Worm (Caenorhabditis elegans): ENCODE results near the gene D1086.9.

The D1086.9 gene

ce11 chrV:14079501-14079900 lies 24.6 kb upstream of the D1086.9 start, which contains the start of gene D1086.6:
TSS of gene D1086.6 (plus strand) at chrV:14079801.
- TF ChIP-seq crh-2 (tag; optimal IDR thresholded peaks at IDR 0.05) (no peak), mdl-1 (tag; optimal IDR thresholded peaks at IDR 0.05) (no peak), egl-27 (tag; optimal IDR thresholded peaks at IDR 0.05) (no peak), dmd-4 (tag; optimal IDR thresholded peaks at IDR 0.05) (no peak), zag-1 (tag; optimal IDR thresholded peaks at IDR 0.05) (no peak), ztf-1 (GFP tag; conservative IDR thresholded peaks at IDR 0.05) (no peak), unc-62 (GFP tag; optimal IDR thresholded peaks at IDR 0.05) (no peak), elt-1 (tag; optimal IDR thresholded peaks at IDR 0.05) (no peak), mbf-1 (tag; optimal IDR thresholded peaks at IDR 0.05) (no peak), R02D3.7 (tag; optimal IDR thresholded peaks at IDR 0.05) (no peak), blmp-1 (tag; optimal IDR thresholded peaks at IDR 0.05; ENCODE audit: insufficient read depth) (no peak), mab-5 (tag; optimal IDR thresholded peaks at IDR 0.05) (no peak), nhr-237 (tag; optimal IDR thresholded peaks at IDR 0.05) (no peak), ceh-16 (tag; optimal IDR thresholded peaks at IDR 0.05) (no peak), ceh-82 (tag; optimal IDR thresholded peaks at IDR 0.05) (no peak), lin-39 (tag; optimal IDR thresholded peaks at IDR 0.05) (no peak)

- TF ChIP-seq gmeb-1 (tag; optimal IDR thresholded peaks at IDR 0.05) = no peak
- no peak for TF ChIP-seq zag-1 (tag; optimal IDR thresholded peaks at IDR 0.05)
- no peak for TF ChIP-seq lin-11 (tag; optimal IDR thresholded peaks at IDR 0.05)
- no peak for TF ChIP-seq sem-4 (tag; optimal IDR thresholded peaks at IDR 0.05)
- no peak for TF ChIP-seq dmd-4 (tag; optimal IDR thresholded peaks at IDR 0.05)
- no peak for TF ChIP-seq Y55F3AM.14 (GFP tag; optimal IDR thresholded peaks at IDR 0.05)
- TF ChIP-seq nhr-237 (tag; optimal IDR thresholded peaks at IDR 0.05) = no peak
- TF ChIP-seq unc-62 (GFP tag; optimal IDR thresholded peaks at IDR 0.05) = no peak
- TF ChIP-seq snpc-4 (tag; optimal IDR thresholded peaks at IDR 0.05) = no peak
- TF ChIP-seq lsy-2 (tag; optimal IDR thresholded peaks at IDR 0.05) = no peak
- TF ChIP-seq ceh-16 (tag; optimal IDR thresholded peaks at IDR 0.05) = no peak
- no peak for TF ChIP-seq blmp-1 (tag; optimal IDR thresholded peaks at IDR 0.05; ENCODE audit: insufficient read depth)
- TF ChIP-seq ztf-11 (tag; optimal IDR thresholded peaks at IDR 0.05) = no peak
- TF ChIP-seq aly-2 (tag; optimal IDR thresholded peaks at IDR 0.05) = no peak
Observed at ce11 chrV:14082453-14082852, 21.6 kb upstream of the D1086.9 start, which contains the start of gene D1086.10. TSS of gene D1086.10 (plus strand) at chrV:14082753.

- TF ChIP-seq snpc-4 (tag; optimal IDR thresholded peaks at IDR 0.05) (no peak), sem-4 (tag; optimal IDR thresholded peaks at IDR 0.05) (no peak), mdl-1 (tag; optimal IDR thresholded peaks at IDR 0.05) (no peak), Y55F3AM.14 (GFP tag; optimal IDR thresholded peaks at IDR 0.05) (no peak), R02D3.7 (tag; optimal IDR thresholded peaks at IDR 0.05) (no peak)
Observed at ce11 chrV:14083970-14084369, 20.1 kb upstream of the D1086.9 start, which contains the start of gene D1086.7. TSS of gene D1086.7 (plus strand) at chrV:14084270.

- TF ChIP-seq egl-27 (tag; optimal IDR thresholded peaks at IDR 0.05) (no peak), peb-1 (tag; optimal IDR thresholded peaks at IDR 0.05) (no peak), nhr-12 (tag; optimal IDR thresholded peaks at IDR 0.05) (no peak), ceh-82 (tag; optimal IDR thresholded peaks at IDR 0.05) (no peak), gmeb-1 (tag; optimal IDR thresholded peaks at IDR 0.05) (no peak), ztf-1 (GFP tag; conservative IDR thresholded peaks at IDR 0.05) (no peak), elt-3 (tag; optimal IDR thresholded peaks at IDR 0.05) (no peak), nhr-23 (tag; optimal IDR thresholded peaks at IDR 0.05) (no peak), ama-1 (optimal IDR thresholded peaks at IDR 0.05) (no peak), dmd-4 (tag; optimal IDR thresholded peaks at IDR 0.05) (no peak), mdl-1 (tag; optimal IDR thresholded peaks at IDR 0.05) (no peak)
Observed at ce11 chrV:14085589-14085988, 18.5 kb upstream of the D1086.9 start, which contains the start of gene D1086.18. TSS of gene D1086.18 (plus strand) at chrV:14085889.

ce11 chrV:14088051-14088450 lies 16.0 kb upstream of the D1086.9 start, which contains the start of gene D1086.19:
TSS of gene D1086.19 (plus strand) at chrV:14088351.
- TF ChIP-seq ztf-4 (tag; optimal IDR thresholded peaks at IDR 0.05) = no peak
- no peak for TF ChIP-seq gmeb-1 (tag; optimal IDR thresholded peaks at IDR 0.05)
- no peak for TF ChIP-seq crh-2 (tag; optimal IDR thresholded peaks at IDR 0.05)
- no peak for TF ChIP-seq sem-4 (tag; optimal IDR thresholded peaks at IDR 0.05)

ce11 chrV:14090309-14090967 lies 13.6 kb upstream of the D1086.9 start, which contains the start of the genes D1086.5 and him-5:
TSS of gene D1086.5 (minus strand) at chrV:14090359.
TSS of gene him-5 (plus strand) at chrV:14090426.
- TF ChIP-seq lin-39 (tag; optimal IDR thresholded peaks at IDR 0.05) = no peak
- no peak for TF ChIP-seq unc-39 (tag; optimal IDR thresholded peaks at IDR 0.05)
